Fruit fly (Drosophila melanogaster) whole organism: Measurements from ENCODE around the gene ND-ASHI.

Experiments
- CG8478 ChIP-seq: fragments of >200 bp; optimal IDR thresholded peaks from 2 replicates; lab custom pipeline; 2018; ENCODE audit warnings: inconsistent platforms
- Dll ChIP-seq: fragments of >200 bp; optimal IDR thresholded peaks from 2 replicates; lab custom pipeline; 2017
- EcR ChIP-seq, 2 experiments: fragments of >200 bp; optimal IDR thresholded peaks; 2 replicates each; lab custom pipeline; 2017; ENCODE audit warnings: missing biosample characterization in 2 of 2, missing genetic modification characterization in 2 of 2, missing genetic modification reagents in 2 of 2
- psq ChIP-seq: fragments of >200 bp; optimal IDR thresholded peaks from 2 replicates; lab custom pipeline; 2017

DNA sequence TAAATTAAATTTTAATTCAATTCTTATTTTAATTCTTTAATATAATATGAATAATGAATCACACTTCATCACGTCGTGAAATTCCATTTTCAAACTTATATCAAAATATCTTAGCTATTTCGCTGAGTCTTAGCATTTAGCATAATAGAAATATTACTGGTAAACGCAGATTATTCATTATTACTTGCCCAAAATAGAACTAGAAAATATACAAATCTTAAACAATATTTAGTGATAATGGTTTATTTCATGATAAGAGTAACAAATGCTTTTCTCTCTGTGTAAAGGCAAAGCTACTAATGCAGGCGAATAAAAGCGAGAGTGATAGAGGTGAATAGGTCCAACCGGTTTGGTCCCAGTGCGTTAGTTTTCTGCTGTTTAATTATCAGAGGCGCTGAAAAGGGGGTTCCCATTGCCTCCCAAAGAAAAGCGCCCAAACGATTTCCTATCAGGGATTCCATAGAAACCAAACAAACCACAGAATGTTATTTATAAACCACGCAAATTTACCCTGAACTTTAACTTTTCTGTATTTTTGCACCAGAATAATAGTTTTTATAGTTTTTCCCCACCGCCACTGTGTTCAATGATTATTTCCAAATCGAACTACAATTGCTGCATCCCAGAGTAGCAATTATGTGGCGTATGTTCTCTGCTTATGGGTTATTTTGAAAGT lies 15.9 kb downstream of the ND-ASHI start:
- TF ChIP-seq Dll (lab: Kevin White, UChicago) (no peak), EcR (GFP tag; optimal IDR thresholded peaks at IDR 0.05; lab: Kevin White, UChicago) (no peak), psq (lab: Kevin White, UChicago) (no peak), CG8478 (lab: Kevin White, UChicago) (no peak)
